Worm (Caenorhabditis elegans) whole organism, L1 larva: Measurements from ENCODE around the gene C28A5.6.

Source experiments
- elt-3 ChIP-seq, 6 experiments: fragments of 150-350 bp in 1 of 6; sonication (generic microtip); optimal IDR thresholded peaks; 2 replicates each; lab custom pipeline; 2017 to 2018; ENCODE audit warnings: missing biosample characterization in 6 of 6, missing genetic modification characterization in 6 of 6, inconsistent platforms in 1 of 6
- lin-35 ChIP-seq, 2 experiments: fragments of 150-350 bp; optimal IDR thresholded peaks; 2 replicates each; lab custom pipeline; 2014; ENCODE audit warnings: missing biosample characterization in 2 of 2, missing genetic modification characterization in 2 of 2, missing genetic modification reagents in 2 of 2
- lin-39 ChIP-seq: fragments of 150-350 bp; optimal IDR thresholded peaks from 2 replicates; lab custom pipeline; 2014; ENCODE audit warnings: missing biosample characterization, missing genetic modification reagents, missing genetic modification characterization
- lir-3 ChIP-seq: sonication (generic microtip); optimal IDR thresholded peaks from 2 replicates; lab custom pipeline; 2016; ENCODE audit warnings: mild to moderate bottlenecking, missing genetic modification characterization, moderate library complexity, missing compliant biosample characterization; ENCODE audit not compliant: poor library complexity
- nhr-11 ChIP-seq: fragments of 150-350 bp; optimal IDR thresholded peaks from 2 replicates; lab custom pipeline; 2014; ENCODE audit warnings: missing biosample characterization, missing genetic modification characterization
- nhr-237 ChIP-seq: fragments of 150-350 bp; optimal IDR thresholded peaks from 2 replicates; lab custom pipeline; 2014; ENCODE audit warnings: missing biosample characterization, missing genetic modification characterization
- nhr-76 ChIP-seq: sonication (generic microtip); optimal IDR thresholded peaks from 2 replicates; lab custom pipeline; 2017; ENCODE audit warnings: missing biosample characterization, missing genetic modification characterization
- nhr-85 ChIP-seq: sonication (generic microtip); peaks from one replicate; lab custom pipeline; 2016; ENCODE audit warnings: missing genetic modification characterization, inconsistent platforms, missing compliant biosample characterization
- pag-3 ChIP-seq: sonication (generic microtip); optimal IDR thresholded peaks from 2 replicates; lab custom pipeline; 2017; ENCODE audit warnings: missing genetic modification characterization, mild to moderate bottlenecking, missing compliant biosample characterization, antibody characterized with exemption, borderline replicate concordance; ENCODE audit not compliant: insufficient read depth
- snpc-4 ChIP-seq: fragments of 150-350 bp; optimal IDR thresholded peaks from 2 replicates; lab custom pipeline; 2014; ENCODE audit warnings: missing biosample characterization, missing genetic modification characterization
- unc-62 ChIP-seq: fragments of 150-350 bp; optimal IDR thresholded peaks from 2 replicates; lab custom pipeline; 2014; ENCODE audit warnings: missing biosample characterization, missing genetic modification reagents, missing genetic modification characterization
- unc-98 ChIP-seq: fragments of 200-800 bp; sonication (Bioruptor generic); IDR thresholded peaks from 2 replicates; pipeline ENCODE4 v1.3.6; 2022; ENCODE audit warnings: missing genetic modification characterization, missing compliant biosample characterization
- ztf-4 ChIP-seq: fragments of 150-350 bp; optimal IDR thresholded peaks from 2 replicates; lab custom pipeline; 2014; ENCODE audit warnings: missing biosample characterization, missing genetic modification characterization

DNA sequence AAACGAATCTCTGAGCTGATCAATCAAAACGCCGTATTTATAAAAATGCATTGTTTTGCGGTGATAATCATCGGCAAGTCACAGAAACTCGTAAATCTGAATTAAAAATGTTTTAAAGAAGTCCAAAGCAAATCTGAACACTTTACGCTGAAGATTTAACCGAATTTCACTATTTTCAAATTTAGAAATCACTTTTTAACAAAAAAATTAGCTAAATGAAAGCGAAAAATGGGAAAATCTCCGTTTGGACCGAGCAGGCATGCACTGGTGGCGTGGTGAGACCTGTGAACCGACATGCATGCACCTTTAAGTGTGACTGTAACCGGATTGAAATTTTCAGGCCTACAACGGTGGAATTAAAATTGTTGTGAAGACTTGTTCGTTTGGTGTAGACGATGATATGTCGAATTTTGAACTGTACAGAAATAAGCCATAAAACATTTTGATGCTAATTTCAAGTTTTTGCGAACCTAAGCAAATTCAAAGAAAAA is 10.2 kb upstream of the C28A5.6 start, which contains the start of gene C28A5.2:
- TF ChIP-seq unc-98 (GFP tag; lab: Robert Waterston, UW) (no peak), nhr-76 (tag; lab: Kevin White, UChicago) (no peak), lir-3 (tag; lab: Kevin White, UChicago) (no peak), lin-39 (tag; lab: Kevin White, UChicago) (no peak), ztf-4 (tag; lab: Kevin White, UChicago) (no peak), unc-62 (GFP tag; lab: Kevin White, UChicago) (no peak), elt-3 (tag; optimal IDR thresholded peaks at IDR 0.05; lab: Kevin White, UChicago) (no peak), nhr-11 (no peak), snpc-4 (tag; lab: Kevin White, UChicago) (no peak), lin-35 (GFP tag; optimal IDR thresholded peaks at IDR 0.05; lab: Kevin White, UChicago) (no peak), nhr-237 (tag; lab: Kevin White, UChicago) (no peak), pag-3 (tag; lab: Kevin White, UChicago) (no peak), nhr-85 (tag; lab: Kevin White, UChicago) (no peak)
